Worm (Caenorhabditis elegans) whole organism, L4 larva: Measurements from ENCODE around the gene W08E12.2.

ENCODE experiments used
- F10B5.3 ChIP-seq: sonication (generic microtip); optimal IDR thresholded peaks from 2 replicates; lab custom pipeline; 2016; ENCODE audit warnings: mild to moderate bottlenecking, missing genetic modification characterization, missing compliant biosample characterization
- F26F4.8 ChIP-seq: fragments of 200-800 bp; sonication (Bioruptor generic); conservative IDR thresholded peaks from 2 replicates; pipeline ENCODE4 v1.3.6; 2022; ENCODE audit warnings: missing genetic modification characterization, missing compliant biosample characterization
- F37D6.2 ChIP-seq: sonication (generic microtip); optimal IDR thresholded peaks from 2 replicates; lab custom pipeline; 2016; ENCODE audit warnings: mild to moderate bottlenecking, missing genetic modification characterization, missing compliant biosample characterization
- F49E8.2 ChIP-seq: sonication (generic microtip); optimal IDR thresholded peaks from 2 replicates; lab custom pipeline; 2016; ENCODE audit warnings: missing compliant biosample characterization, mild to moderate bottlenecking, missing genetic modification characterization, borderline replicate concordance
- Y48G9A.11 ChIP-seq: fragments of 200-800 bp; sonication (Bioruptor generic); IDR thresholded peaks from 2 replicates; pipeline ENCODE4 v1.3.6; 2022; ENCODE audit warnings: missing genetic modification reagents, missing genetic modification characterization, missing compliant biosample characterization
- Y75B8A.6 ChIP-seq: fragments of 200-800 bp; sonication (Bioruptor generic); IDR thresholded peaks from 2 replicates; pipeline ENCODE4 v1.3.6; 2022; ENCODE audit warnings: missing genetic modification reagents, missing genetic modification characterization, missing compliant biosample characterization
- ZK546.5 ChIP-seq, 2 experiments: sonication (generic microtip); optimal IDR thresholded peaks; 2 replicates each; lab custom pipeline; 2017; ENCODE audit warnings: missing biosample characterization in 2 of 2, missing genetic modification characterization in 2 of 2
- aha-1 ChIP-seq: fragments of 150-350 bp; peaks from one replicate; lab custom pipeline; 2014; ENCODE audit warnings: missing biosample characterization, missing genetic modification characterization
- ama-1 ChIP-seq: fragments of 150-350 bp; optimal IDR thresholded peaks from 2 replicates; lab custom pipeline; 2014; ENCODE audit warnings: inconsistent platforms, mixed read lengths
- arid-1 ChIP-seq: fragments of 200-800 bp; sonication (Bioruptor generic); conservative IDR thresholded peaks from 2 replicates; pipeline ENCODE4 v1.3.6; 2022; ENCODE audit warnings: missing genetic modification reagents, missing genetic modification characterization, missing compliant biosample characterization
- ceh-28 ChIP-seq: fragments of 150-350 bp; optimal IDR thresholded peaks from 2 replicates; lab custom pipeline; 2014; ENCODE audit warnings: missing biosample characterization, missing genetic modification reagents, missing genetic modification characterization
- ceh-32 ChIP-seq: sonication (generic microtip); optimal IDR thresholded peaks from 2 replicates; lab custom pipeline; 2016; ENCODE audit warnings: mild to moderate bottlenecking, missing genetic modification characterization, missing compliant biosample characterization; ENCODE audit not compliant: poor library complexity
- ceh-82 ChIP-seq: sonication (generic microtip); optimal IDR thresholded peaks from 2 replicates; lab custom pipeline; 2017; ENCODE audit warnings: missing biosample characterization, missing genetic modification characterization
- ces-1 ChIP-seq: fragments of 150-350 bp; sonication (generic microtip); optimal IDR thresholded peaks from 4 replicates; lab custom pipeline; 2014; ENCODE audit warnings: missing biosample characterization, missing genetic modification reagents, missing genetic modification characterization
- ctbp-1 ChIP-seq: fragments of 200-800 bp; sonication (Bioruptor generic); IDR thresholded peaks from 2 replicates; pipeline ENCODE4 v1.3.6; 2022; ENCODE audit warnings: missing genetic modification reagents, missing genetic modification characterization, missing compliant biosample characterization
- daf-16 ChIP-seq, 3 experiments: sonication (generic microtip); optimal IDR thresholded peaks; 2 replicates each; lab custom pipeline; 2016 to 2017; ENCODE audit warnings: missing genetic modification characterization in 3 of 3, missing genetic modification reagents in 3 of 3, mild to moderate bottlenecking in 2 of 3, missing compliant biosample characterization in 2 of 3, missing biosample characterization in 1 of 3, moderate library complexity in 1 of 3
- daf-8 ChIP-seq: fragments of 200-800 bp; sonication (Bioruptor generic); IDR thresholded peaks from 2 replicates; pipeline ENCODE4 v1.3.6; 2022; ENCODE audit warnings: missing genetic modification characterization, missing compliant biosample characterization
- dmd-6 ChIP-seq: fragments of 200-800 bp; sonication (Bioruptor generic); IDR thresholded peaks from 2 replicates; pipeline ENCODE4 v1.3.6; 2022; ENCODE audit warnings: missing genetic modification reagents, missing genetic modification characterization, missing compliant biosample characterization
- dve-1 ChIP-seq: sonication (generic microtip); optimal IDR thresholded peaks from 2 replicates; lab custom pipeline; 2017; ENCODE audit warnings: antibody characterized with exemption, mild to moderate bottlenecking, missing genetic modification characterization, missing compliant biosample characterization; ENCODE audit not compliant: insufficient read depth
- egl-43 ChIP-seq: fragments of 200-800 bp; sonication (Bioruptor generic); IDR thresholded peaks from 2 replicates; pipeline ENCODE4 v1.3.6; 2022; ENCODE audit warnings: missing genetic modification reagents, missing genetic modification characterization, missing compliant biosample characterization
- fos-1 ChIP-seq: fragments of 150-350 bp; optimal IDR thresholded peaks from 2 replicates; lab custom pipeline; 2014; ENCODE audit warnings: missing biosample characterization, missing genetic modification characterization
- hlh-11 ChIP-seq: fragments of 200-800 bp; sonication (Bioruptor generic); optimal IDR thresholded peaks from 2 replicates; lab custom pipeline; 2018; ENCODE audit warnings: mild to moderate bottlenecking, missing genetic modification characterization, missing compliant biosample characterization
- hlh-30 ChIP-seq: sonication (generic microtip); optimal IDR thresholded peaks from 2 replicates; lab custom pipeline; 2017; ENCODE audit warnings: antibody characterized with exemption, mild to moderate bottlenecking, missing genetic modification characterization, missing compliant biosample characterization; ENCODE audit not compliant: insufficient read depth
- lim-7 ChIP-seq: fragments of 200-800 bp; sonication (Bioruptor generic); IDR thresholded peaks from 2 replicates; pipeline ENCODE4 v1.3.6; 2022; ENCODE audit warnings: missing genetic modification characterization, missing compliant biosample characterization
- lin-1 ChIP-seq: fragments of 200-800 bp; sonication (Bioruptor generic); IDR thresholded peaks from 2 replicates; pipeline ENCODE4 v1.3.6; 2022; ENCODE audit warnings: missing genetic modification reagents, missing genetic modification characterization, missing compliant biosample characterization
- lin-15B ChIP-seq: fragments of 150-350 bp; sonication (generic microtip); optimal IDR thresholded peaks from 3 replicates; lab custom pipeline; 2014; ENCODE audit warnings: missing biosample characterization, missing genetic modification characterization
- lin-38 ChIP-seq: fragments of 200-800 bp; sonication (Bioruptor generic); IDR thresholded peaks from 2 replicates; pipeline ENCODE4 v1.3.6; 2022; ENCODE audit warnings: missing genetic modification reagents, missing genetic modification characterization, missing compliant biosample characterization
- lir-3 ChIP-seq: sonication (generic microtip); optimal IDR thresholded peaks from 2 replicates; lab custom pipeline; 2016; ENCODE audit warnings: mild to moderate bottlenecking, missing genetic modification characterization, missing compliant biosample characterization
- madf-5 ChIP-seq, 2 experiments: fragments of 200-800 bp; sonication (Bioruptor generic); IDR thresholded peaks; 2 replicates each; pipeline ENCODE4 v1.3.6; 2022; ENCODE audit warnings: missing compliant biosample characterization in 2 of 2, missing genetic modification characterization in 2 of 2
- mdl-1 ChIP-seq, 2 experiments: fragments of 150-350 bp in 1 of 2; sonication (generic microtip) in 1 of 2; optimal IDR thresholded peaks; 2 replicates each; lab custom pipeline; 2014 to 2017; ENCODE audit warnings: missing biosample characterization in 2 of 2, missing genetic modification characterization in 2 of 2
- mes-2 ChIP-seq: sonication (generic microtip); optimal IDR thresholded peaks from 2 replicates; lab custom pipeline; 2016; ENCODE audit warnings: missing genotype, mild to moderate bottlenecking, missing genetic modification characterization, missing compliant biosample characterization; ENCODE audit not compliant: poor library complexity, severe bottlenecking
- mxl-3 ChIP-seq: fragments of 200-800 bp; sonication (Bioruptor generic); optimal IDR thresholded peaks from 2 replicates; lab custom pipeline; 2018; ENCODE audit warnings: mild to moderate bottlenecking, missing genetic modification characterization, missing compliant biosample characterization
- nhr-237 ChIP-seq: sonication (generic microtip); optimal IDR thresholded peaks from 2 replicates; lab custom pipeline; 2017; ENCODE audit warnings: missing biosample characterization, missing genetic modification characterization
- nhr-25 ChIP-seq: sonication (generic microtip); optimal IDR thresholded peaks from 2 replicates; lab custom pipeline; 2017; ENCODE audit warnings: missing genetic modification characterization, mild to moderate bottlenecking, missing compliant biosample characterization, antibody characterized with exemption, moderate library complexity, borderline replicate concordance; ENCODE audit not compliant: insufficient read depth
- nhr-28 ChIP-seq: fragments of 150-350 bp; optimal IDR thresholded peaks from 2 replicates; lab custom pipeline; 2014; ENCODE audit warnings: missing biosample characterization, missing genetic modification characterization
- nhr-41 ChIP-seq: fragments of 200-800 bp; sonication (Bioruptor generic); IDR thresholded peaks from 2 replicates; pipeline ENCODE4 v1.3.6; 2022; ENCODE audit warnings: missing genetic modification reagents, missing genetic modification characterization, missing compliant biosample characterization
- nhr-42 ChIP-seq: fragments of 200-800 bp; sonication (Bioruptor generic); IDR thresholded peaks from 2 replicates; pipeline ENCODE4 v1.3.6; 2022; ENCODE audit warnings: missing genetic modification characterization, missing compliant biosample characterization
- nhr-6 ChIP-seq: fragments of 150-350 bp; optimal IDR thresholded peaks from 2 replicates; lab custom pipeline; 2014; ENCODE audit warnings: missing biosample characterization, missing genetic modification characterization
- nhr-77 ChIP-seq: fragments of 150-350 bp; optimal IDR thresholded peaks from 2 replicates; lab custom pipeline; 2014; ENCODE audit warnings: missing biosample characterization, missing genetic modification characterization
- php-3 ChIP-seq: fragments of 200-800 bp; sonication (Bioruptor generic); IDR thresholded peaks from 2 replicates; pipeline ENCODE4 v1.3.6; 2022; ENCODE audit warnings: missing genetic modification reagents, missing genetic modification characterization, missing compliant biosample characterization
- pqm-1 ChIP-seq: sonication (generic microtip); optimal IDR thresholded peaks from 2 replicates; lab custom pipeline; 2017; ENCODE audit warnings: missing biosample characterization, missing genetic modification characterization
- saeg-2 ChIP-seq: fragments of 200-800 bp; sonication (Bioruptor generic); IDR thresholded peaks from 2 replicates; pipeline ENCODE4 v1.3.6; 2022; ENCODE audit warnings: missing genetic modification reagents, missing genetic modification characterization, missing compliant biosample characterization
- spr-1 ChIP-seq: sonication (generic microtip); optimal IDR thresholded peaks from 2 replicates; lab custom pipeline; 2016; ENCODE audit warnings: mild to moderate bottlenecking, missing genetic modification characterization, missing compliant biosample characterization
- spr-3 ChIP-seq: fragments of 200-800 bp; sonication (Bioruptor generic); optimal IDR thresholded peaks from 2 replicates; lab custom pipeline; 2018; ENCODE audit warnings: mild to moderate bottlenecking, missing genetic modification characterization, missing compliant biosample characterization
- tag-97 ChIP-seq: fragments of 200-800 bp; sonication (Bioruptor generic); IDR thresholded peaks from 2 replicates; pipeline ENCODE4 v1.3.6; 2022; ENCODE audit warnings: missing genetic modification characterization, missing compliant biosample characterization
- unc-62 ChIP-seq, 3 experiments: fragments of 150-350 bp in 1 of 3; sonication (generic microtip); optimal IDR thresholded peaks in 2 of 3; peaks in 1 of 3; 1 replicate in 1 of 3; 2 replicates in 2 of 3; lab custom pipeline; 2014 to 2017; ENCODE audit warnings: missing biosample characterization in 3 of 3, missing genetic modification characterization in 3 of 3, missing genetic modification reagents in 3 of 3, missing genotype in 1 of 3

Gene W08E12.2

ce11 chrIV:3305575-3305974 is at the start of gene W08E12.2:
TSS of gene W08E12.2 (plus strand) at chrIV:3305875.
- peak in 1 of 2 experiments; percentile 27 for TF ChIP-seq unc-62 (GFP tag; optimal IDR thresholded peaks at IDR 0.05 in 1 of 2; lab: Kevin White, UChicago)
- no peak for TF ChIP-seq unc-62 (tag; optimal IDR thresholded peaks at IDR 0.05; lab: Kevin White, UChicago)
- no peak for TF ChIP-seq F37D6.2 (tag; lab: Kevin White, UChicago)
- TF ChIP-seq dmd-6 (GFP tag; lab: Robert Waterston, UW): no peak

- TF ChIP-seq nhr-237 (tag; lab: Kevin White, UChicago) (no peak), mxl-3 (GFP tag; lab: Kevin White, UChicago) (peak; percentile 37), nhr-28 (tag; lab: Kevin White, UChicago) (peak; percentile 93), aha-1 (tag; lab: Kevin White, UChicago) (peak; percentile 98), ZK546.5 (tag; optimal IDR thresholded peaks at IDR 0.05; lab: Kevin White, UChicago) (no peak)
- TF ChIP-seq, all 104 proteins: peak for 3
These were observed 48.8 kb upstream of the W08E12.2 start for ce11 chrIV:3256866-3257265.

- TF ChIP-seq nhr-25 (tag; lab: Kevin White, UChicago) (no peak), ctbp-1 (GFP tag; lab: Robert Waterston, UW) (no peak), lir-3 (no peak), nhr-42 (GFP tag; lab: Robert Waterston, UW) (no peak), saeg-2 (GFP tag; lab: Robert Waterston, UW) (no peak), ces-1 (GFP tag; lab: Kevin White, UChicago) (no peak), mdl-1 (tag; optimal IDR thresholded peaks at IDR 0.05; lab: Kevin White, UChicago) (peak in 1 of 2 experiments; percentile 73), lim-7 (GFP tag; lab: Robert Waterston, UW) (no peak), hlh-30 (peak; percentile 21), fos-1 (tag; lab: Kevin White, UChicago) (no peak), ceh-28 (tag; lab: Kevin White, UChicago) (no peak), ceh-32 (tag; lab: Kevin White, UChicago) (no peak), nhr-6 (no peak), lin-1 (no peak), spr-3 (GFP tag; lab: Kevin White, UChicago) (no peak), nhr-41 (GFP tag; lab: Robert Waterston, UW) (no peak), pqm-1 (tag; lab: Kevin White, UChicago) (peak; percentile 88), nhr-237 (tag; lab: Kevin White, UChicago) (no peak), nhr-77 (tag; lab: Kevin White, UChicago) (peak; percentile 47), madf-5 (GFP tag; IDR thresholded peaks at IDR 0.05; lab: Robert Waterston, UW) (no peak), spr-1 (tag; lab: Kevin White, UChicago) (no peak), Y75B8A.6 (no peak), dve-1 (tag; lab: Kevin White, UChicago) (peak; percentile 50), F49E8.2 (tag; lab: Kevin White, UChicago) (no peak), mes-2 (tag; lab: Kevin White, UChicago) (no peak), ama-1 (lab: Kevin White, UChicago) (no peak), ceh-82 (tag; lab: Kevin White, UChicago) (no peak), F26F4.8 (GFP tag; lab: Robert Waterston, UW) (no peak), Y48G9A.11 (GFP tag; lab: Robert Waterston, UW) (no peak), daf-8 (GFP tag; lab: Robert Waterston, UW) (no peak), daf-16 (GFP tag; optimal IDR thresholded peaks at IDR 0.05; lab: Kevin White, UChicago) (no peak), daf-16 (tag; optimal IDR thresholded peaks at IDR 0.05; lab: Kevin White, UChicago) (peak; percentile 53), egl-43 (GFP tag; lab: Robert Waterston, UW) (no peak), hlh-11 (tag; lab: Kevin White, UChicago) (peak; percentile 36), nhr-28 (tag; lab: Kevin White, UChicago) (peak; percentile 92), arid-1 (GFP tag; lab: Robert Waterston, UW) (no peak), dmd-6 (GFP tag; lab: Robert Waterston, UW) (peak; percentile 57; the same call in 1 of the 2 replicates), php-3 (no peak), lin-15B (no peak), lin-38 (GFP tag; lab: Robert Waterston, UW) (no peak), tag-97 (GFP tag; lab: Robert Waterston, UW) (no peak), F10B5.3 (tag; lab: Kevin White, UChicago) (no peak)
- TF ChIP-seq, all 104 proteins: peak for 9
These were observed 47.1 kb upstream of the W08E12.2 start, which contains the start of gene T26C12.1 for ce11 chrIV:3258528-3258927. TSS of gene T26C12.1 (plus strand) at chrIV:3258910.
